Worm (Caenorhabditis elegans) whole organism, early embryonic: ENCODE measurements around the gene F55A11.4.

Experiments
- B0310.2 ChIP-seq: sonication (generic microtip); optimal IDR thresholded peaks from 2 replicates; lab custom pipeline; 2016; ENCODE audit warnings: mild to moderate bottlenecking, missing genetic modification characterization, missing compliant biosample characterization
- F13C5.2 ChIP-seq: sonication (generic microtip); optimal IDR thresholded peaks from 2 replicates; lab custom pipeline; 2017; ENCODE audit warnings: mild to moderate bottlenecking, missing genetic modification characterization, inconsistent platforms, missing compliant biosample characterization
- ama-1 ChIP-seq: fragments of 150-350 bp; optimal IDR thresholded peaks from 2 replicates; lab custom pipeline; 2014
- ceh-13 ChIP-seq: fragments of 200-800 bp; sonication (Bioruptor generic); optimal IDR thresholded peaks from 2 replicates; lab custom pipeline; 2018; ENCODE audit warnings: mild to moderate bottlenecking, missing genetic modification characterization, missing compliant biosample characterization
- flt-1 ChIP-seq: fragments of 200-800 bp; sonication (Bioruptor generic); IDR thresholded peaks from 2 replicates; pipeline ENCODE4 v1.3.6; 2022; ENCODE audit warnings: missing genetic modification characterization, missing compliant biosample characterization
- hmbx-1 ChIP-seq: sonication (generic microtip); optimal IDR thresholded peaks from 2 replicates; lab custom pipeline; 2016; ENCODE audit warnings: mild to moderate bottlenecking, missing genetic modification characterization, missing compliant biosample characterization
- hnd-1 ChIP-seq: sonication (generic microtip); optimal IDR thresholded peaks from 2 replicates; lab custom pipeline; 2016; ENCODE audit warnings: missing genetic modification characterization, missing compliant biosample characterization
- pes-1 ChIP-seq: fragments of 200-800 bp; sonication (Bioruptor generic); IDR thresholded peaks from 2 replicates; pipeline ENCODE4 v1.3.6; 2022; ENCODE audit warnings: missing genetic modification reagents, missing genetic modification characterization, missing compliant biosample characterization
- scrt-1 ChIP-seq: fragments of 200-800 bp; sonication (Bioruptor generic); IDR thresholded peaks from 2 replicates; pipeline ENCODE4 v1.3.6; 2022; ENCODE audit warnings: missing genetic modification characterization, missing compliant biosample characterization
- sea-1 ChIP-seq: fragments of 200-800 bp; sonication (Bioruptor generic); conservative IDR thresholded peaks from 2 replicates; pipeline ENCODE4 v1.3.6; 2022; ENCODE audit warnings: missing genetic modification characterization, missing compliant biosample characterization
- tbx-11 ChIP-seq: fragments of 200-800 bp; sonication (Bioruptor generic); IDR thresholded peaks from 2 replicates; pipeline ENCODE4 v1.3.6; 2022; ENCODE audit warnings: missing genetic modification characterization, missing compliant biosample characterization
- tra-4 ChIP-seq: sonication (generic microtip); optimal IDR thresholded peaks from 2 replicates; lab custom pipeline; 2017; ENCODE audit warnings: missing genetic modification characterization, missing compliant biosample characterization

ce11 chrV:11777846-11778245, 7.6 kb downstream of the F55A11.4 start:
- no peak for TF ChIP-seq sea-1 (GFP tag; lab: Robert Waterston, UW)
- no peak for TF ChIP-seq hmbx-1 (tag; lab: Kevin White, UChicago)
- no peak for TF ChIP-seq ceh-13 (GFP tag; lab: Kevin White, UChicago)
- no peak for TF ChIP-seq pes-1 (GFP tag; lab: Robert Waterston, UW)
- TF ChIP-seq scrt-1 (GFP tag; lab: Robert Waterston, UW): no peak
- TF ChIP-seq ama-1 (lab: Kevin White, UChicago): no peak
- TF ChIP-seq B0310.2 (tag; lab: Kevin White, UChicago): no peak
- no peak for TF ChIP-seq hnd-1 (tag; lab: Kevin White, UChicago)
- no peak for TF ChIP-seq flt-1 (GFP tag; lab: Robert Waterston, UW)
- no peak for TF ChIP-seq tbx-11 (GFP tag; lab: Robert Waterston, UW)
- TF ChIP-seq F13C5.2 (tag; lab: Kevin White, UChicago): no peak
- no peak for TF ChIP-seq tra-4
